Worm (Caenorhabditis elegans) whole organism, young adult: ENCODE data around the gene srj-37.

ENCODE experiments used
- B0019.2 ChIP-seq: fragments of 200-800 bp; sonication (Bioruptor generic); conservative IDR thresholded peaks from 2 replicates; pipeline ENCODE4 v1.3.6; 2022; ENCODE audit warnings: missing genetic modification reagents, missing genetic modification characterization, missing compliant biosample characterization
- B0336.3 ChIP-seq: fragments of 200-800 bp; sonication (Bioruptor generic); IDR thresholded peaks from 2 replicates; pipeline ENCODE4 v1.3.6; 2022; ENCODE audit warnings: missing genetic modification characterization, missing compliant biosample characterization
- C06A6.2 ChIP-seq: fragments of 200-800 bp; sonication (Bioruptor generic); conservative IDR thresholded peaks from 2 replicates; pipeline ENCODE4 v1.3.6; 2022; ENCODE audit warnings: missing genetic modification characterization, missing compliant biosample characterization
- D2030.7 ChIP-seq: fragments of 200-800 bp; sonication (Bioruptor generic); IDR thresholded peaks from 2 replicates; pipeline ENCODE4 v1.3.6; 2022; ENCODE audit warnings: missing genetic modification reagents, missing genetic modification characterization, missing compliant biosample characterization
- F10E7.11 ChIP-seq: sonication (generic microtip); optimal IDR thresholded peaks from 2 replicates; lab custom pipeline; 2017; ENCODE audit warnings: mild to moderate bottlenecking, missing genetic modification characterization, moderate library complexity, missing compliant biosample characterization
- F33H1.4 ChIP-seq: fragments of 200-800 bp; sonication (Bioruptor generic); IDR thresholded peaks from 2 replicates; pipeline ENCODE4 v1.3.6; 2022; ENCODE audit warnings: missing genetic modification reagents, missing genetic modification characterization, missing compliant biosample characterization
- F37B4.10 ChIP-seq: fragments of 200-800 bp; sonication (Bioruptor generic); IDR thresholded peaks from 2 replicates; pipeline ENCODE4 v1.3.6; 2022; ENCODE audit warnings: missing genetic modification characterization, missing compliant biosample characterization
- F52B5.7 ChIP-seq: sonication (generic microtip); optimal IDR thresholded peaks from 2 replicates; lab custom pipeline; 2016; ENCODE audit warnings: mild to moderate bottlenecking, missing genetic modification characterization, missing compliant biosample characterization
- K11D2.4 ChIP-seq: fragments of 200-800 bp; sonication (Bioruptor generic); IDR thresholded peaks from 2 replicates; pipeline ENCODE4 v1.3.6; 2022; ENCODE audit warnings: missing genetic modification reagents, missing genetic modification characterization, missing compliant biosample characterization
- K12H6.12 ChIP-seq: fragments of 200-800 bp; sonication (Bioruptor generic); optimal IDR thresholded peaks from 2 replicates; lab custom pipeline; 2018; ENCODE audit warnings: mild to moderate bottlenecking, missing genetic modification characterization, missing compliant biosample characterization
- T26A5.8 ChIP-seq: sonication (generic microtip); optimal IDR thresholded peaks from 2 replicates; lab custom pipeline; 2016; ENCODE audit warnings: missing genetic modification characterization, missing compliant biosample characterization
- Y53G8AR.9 ChIP-seq: fragments of 200-800 bp; sonication (Bioruptor generic); conservative IDR thresholded peaks from 2 replicates; pipeline ENCODE4 v1.3.6; 2022; ENCODE audit warnings: missing genetic modification reagents, missing genetic modification characterization, missing compliant biosample characterization
- aptf-3 ChIP-seq: fragments of 200-800 bp; sonication (Bioruptor generic); IDR thresholded peaks from 2 replicates; pipeline ENCODE4 v1.3.6; 2022; ENCODE audit warnings: missing genetic modification characterization, missing compliant biosample characterization
- attf-5 ChIP-seq: fragments of 200-800 bp; sonication (Bioruptor generic); optimal IDR thresholded peaks from 2 replicates; lab custom pipeline; 2018; ENCODE audit warnings: mild to moderate bottlenecking, missing genetic modification characterization, missing compliant biosample characterization
- attf-6 ChIP-seq: fragments of 200-800 bp; sonication (Bioruptor generic); IDR thresholded peaks from 2 replicates; pipeline ENCODE4 v1.3.6; 2022; ENCODE audit warnings: missing genetic modification reagents, missing genetic modification characterization, missing compliant biosample characterization
- cebp-2 ChIP-seq: fragments of 200-800 bp; sonication (Bioruptor generic); IDR thresholded peaks from 2 replicates; pipeline ENCODE4 v1.3.6; 2022; ENCODE audit warnings: missing genetic modification characterization, missing compliant biosample characterization
- ceh-27 ChIP-seq: fragments of 200-800 bp; sonication (Bioruptor generic); optimal IDR thresholded peaks from 2 replicates; lab custom pipeline; 2018; ENCODE audit warnings: mild to moderate bottlenecking, missing genetic modification characterization, moderate library complexity, missing compliant biosample characterization
- ceh-40 ChIP-seq: fragments of 200-800 bp; sonication (Bioruptor generic); IDR thresholded peaks from 2 replicates; pipeline ENCODE4 v1.3.6; 2022; ENCODE audit warnings: missing genetic modification characterization, missing compliant biosample characterization
- efl-1 ChIP-seq: fragments of 150-350 bp; optimal IDR thresholded peaks from 2 replicates; lab custom pipeline; 2014; ENCODE audit warnings: missing biosample characterization, missing genetic modification reagents, missing genetic modification characterization
- egl-44 ChIP-seq: fragments of 200-800 bp; sonication (Bioruptor generic); IDR thresholded peaks from 2 replicates; pipeline ENCODE4 v1.3.6; 2022; ENCODE audit warnings: missing genetic modification reagents, missing genetic modification characterization, missing compliant biosample characterization
- ekl-4 ChIP-seq: fragments of 200-800 bp; sonication (Bioruptor generic); IDR thresholded peaks from 2 replicates; pipeline ENCODE4 v1.3.6; 2022; ENCODE audit warnings: missing genetic modification reagents, missing genetic modification characterization, missing compliant biosample characterization
- him-1 ChIP-seq: sonication (generic microtip); optimal IDR thresholded peaks from 2 replicates; lab custom pipeline; 2016; ENCODE audit warnings: missing genotype, missing genetic modification reagents, missing genetic modification characterization, missing compliant biosample characterization
- hlh-26 ChIP-seq: fragments of 200-800 bp; sonication (Bioruptor generic); conservative IDR thresholded peaks from 2 replicates; pipeline ENCODE4 v1.3.6; 2022; ENCODE audit warnings: missing genetic modification reagents, missing genetic modification characterization, missing compliant biosample characterization
- hmg-1.2 ChIP-seq: fragments of 200-800 bp; sonication (Bioruptor generic); IDR thresholded peaks from 2 replicates; pipeline ENCODE4 v1.3.6; 2022; ENCODE audit warnings: missing genetic modification reagents, missing genetic modification characterization, missing compliant biosample characterization
- hsf-1 ChIP-seq: fragments of 200-800 bp; sonication (Bioruptor generic); IDR thresholded peaks from 2 replicates; pipeline ENCODE4 v1.3.6; 2022; ENCODE audit warnings: missing genetic modification reagents, missing genetic modification characterization, missing compliant biosample characterization
- lsl-1 ChIP-seq: fragments of 200-800 bp; sonication (Bioruptor generic); optimal IDR thresholded peaks from 2 replicates; lab custom pipeline; 2018; ENCODE audit warnings: mild to moderate bottlenecking, missing genetic modification characterization, moderate library complexity, missing compliant biosample characterization
- lsy-27 ChIP-seq: sonication (generic microtip); optimal IDR thresholded peaks from 2 replicates; lab custom pipeline; 2017; ENCODE audit warnings: missing genetic modification characterization, mild to moderate bottlenecking, missing compliant biosample characterization, antibody characterized with exemption, missing genotype, borderline replicate concordance; ENCODE audit not compliant: insufficient read depth
- madf-10 ChIP-seq: sonication (generic microtip); optimal IDR thresholded peaks from 2 replicates; lab custom pipeline; 2016; ENCODE audit warnings: mild to moderate bottlenecking, missing genetic modification characterization, missing compliant biosample characterization
- madf-6 ChIP-seq: fragments of 200-800 bp; sonication (Bioruptor generic); IDR thresholded peaks from 2 replicates; pipeline ENCODE4 v1.3.6; 2022; ENCODE audit warnings: missing genetic modification reagents, missing genetic modification characterization, missing compliant biosample characterization
- mcd-1 ChIP-seq: fragments of 200-800 bp; sonication (Bioruptor generic); IDR thresholded peaks from 2 replicates; pipeline ENCODE4 v1.3.6; 2022; ENCODE audit warnings: missing genetic modification reagents, missing genetic modification characterization, missing compliant biosample characterization
- mel-28 ChIP-seq: sonication (generic microtip); optimal IDR thresholded peaks from 2 replicates; lab custom pipeline; 2016; ENCODE audit warnings: borderline replicate concordance, mild to moderate bottlenecking, missing genetic modification characterization, missing compliant biosample characterization
- nfya-1 ChIP-seq: sonication (generic microtip); optimal IDR thresholded peaks from 2 replicates; lab custom pipeline; 2017; ENCODE audit warnings: antibody characterized with exemption, missing compliant biosample characterization, missing genetic modification characterization, borderline replicate concordance; ENCODE audit not compliant: insufficient read depth
- nfyb-1 ChIP-seq: fragments of 200-800 bp; sonication (Bioruptor generic); IDR thresholded peaks from 2 replicates; pipeline ENCODE4 v1.3.6; 2022; ENCODE audit warnings: missing genetic modification reagents, missing genetic modification characterization, missing compliant biosample characterization
- nhr-120 ChIP-seq: fragments of 200-800 bp; sonication (Bioruptor generic); IDR thresholded peaks from 2 replicates; pipeline ENCODE4 v1.3.6; 2022; ENCODE audit warnings: missing genetic modification characterization, missing compliant biosample characterization
- nhr-179 ChIP-seq: sonication (generic microtip); optimal IDR thresholded peaks from 2 replicates; lab custom pipeline; 2016; ENCODE audit warnings: mild to moderate bottlenecking, missing genetic modification characterization, missing compliant biosample characterization
- somi-1 ChIP-seq: fragments of 200-800 bp; sonication (Bioruptor generic); optimal IDR thresholded peaks from 2 replicates; lab custom pipeline; 2018; ENCODE audit warnings: mild to moderate bottlenecking, missing genetic modification characterization, missing compliant biosample characterization
- zfh-2 ChIP-seq: fragments of 200-800 bp; sonication (Bioruptor generic); conservative IDR thresholded peaks from 2 replicates; pipeline ENCODE4 v1.3.6; 2022; ENCODE audit warnings: missing genetic modification reagents, missing genetic modification characterization, missing compliant biosample characterization
- zim-3 ChIP-seq: sonication (generic microtip); optimal IDR thresholded peaks from 2 replicates; lab custom pipeline; 2017; ENCODE audit warnings: mild to moderate bottlenecking, missing genetic modification characterization, moderate library complexity, missing compliant biosample characterization
- ztf-18 ChIP-seq: sonication (generic microtip); optimal IDR thresholded peaks from 2 replicates; lab custom pipeline; 2016; ENCODE audit warnings: missing genotype, mild to moderate bottlenecking, missing genetic modification characterization, missing compliant biosample characterization
- ztf-25 ChIP-seq: fragments of 200-800 bp; sonication (Bioruptor generic); IDR thresholded peaks from 2 replicates; pipeline ENCODE4 v1.3.6; 2022; ENCODE audit warnings: missing genetic modification reagents, missing genetic modification characterization, missing compliant biosample characterization
- ztf-3 ChIP-seq: fragments of 200-800 bp; sonication (Bioruptor generic); optimal IDR thresholded peaks from 2 replicates; lab custom pipeline; 2018; ENCODE audit warnings: mild to moderate bottlenecking, missing genetic modification characterization, missing compliant biosample characterization

The srj-37 gene

DNA sequence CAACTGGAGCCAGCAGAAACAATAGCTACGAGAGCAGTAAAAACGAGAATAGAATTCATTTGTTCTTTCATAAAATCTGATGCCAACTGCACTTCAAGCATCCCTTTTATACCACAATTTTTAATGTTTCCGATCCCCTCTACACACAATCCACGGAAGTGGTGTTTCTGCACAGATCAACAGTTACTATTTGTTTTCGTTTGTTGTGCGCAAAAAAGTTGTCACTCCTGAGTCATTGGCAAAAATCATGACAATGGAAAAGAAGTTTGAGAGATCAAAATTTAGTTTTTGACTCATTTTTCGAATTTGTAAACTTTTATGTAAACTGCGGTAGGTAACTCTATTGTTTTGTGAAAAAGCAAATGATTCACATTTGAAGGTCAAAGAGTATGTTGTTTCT is 34.3 kb upstream of the srj-37 start, which contains the start of gene srlf-37:
Gene srlf-37, minus strand, starts transcription at position 101 of the 400 bp plus-strand sequence.
- no peak for TF ChIP-seq D2030.7 (GFP tag; lab: Robert Waterston, UW)
- TF ChIP-seq K12H6.12, result no peak
- no peak for TF ChIP-seq madf-6 (GFP tag; lab: Robert Waterston, UW)
- TF ChIP-seq nhr-179 (tag; lab: Kevin White, UChicago), result no peak
- no peak for TF ChIP-seq efl-1 (GFP tag; lab: Kevin White, UChicago)
- no peak for TF ChIP-seq F37B4.10 (GFP tag; lab: Robert Waterston, UW)
- no peak for TF ChIP-seq ceh-27 (GFP tag; lab: Kevin White, UChicago)
- no peak for TF ChIP-seq B0019.2 (GFP tag; lab: Robert Waterston, UW)
- no peak for TF ChIP-seq zim-3 (tag; lab: Kevin White, UChicago)
- TF ChIP-seq hlh-26 (GFP tag; lab: Robert Waterston, UW), result no peak
- TF ChIP-seq ztf-3 (GFP tag; lab: Kevin White, UChicago), result no peak
- TF ChIP-seq ztf-18 (tag; lab: Kevin White, UChicago), result no peak
- TF ChIP-seq C06A6.2 (GFP tag; lab: Robert Waterston, UW), result no peak
- TF ChIP-seq mcd-1 (GFP tag; lab: Robert Waterston, UW), result no peak
- no peak for TF ChIP-seq hsf-1 (GFP tag; lab: Robert Waterston, UW)
- no peak for TF ChIP-seq K11D2.4 (GFP tag; lab: Robert Waterston, UW)
- TF ChIP-seq zfh-2 (GFP tag; lab: Robert Waterston, UW), result no peak
- TF ChIP-seq ceh-40, result no peak
- no peak for TF ChIP-seq lsy-27 (tag; lab: Kevin White, UChicago)

DNA sequence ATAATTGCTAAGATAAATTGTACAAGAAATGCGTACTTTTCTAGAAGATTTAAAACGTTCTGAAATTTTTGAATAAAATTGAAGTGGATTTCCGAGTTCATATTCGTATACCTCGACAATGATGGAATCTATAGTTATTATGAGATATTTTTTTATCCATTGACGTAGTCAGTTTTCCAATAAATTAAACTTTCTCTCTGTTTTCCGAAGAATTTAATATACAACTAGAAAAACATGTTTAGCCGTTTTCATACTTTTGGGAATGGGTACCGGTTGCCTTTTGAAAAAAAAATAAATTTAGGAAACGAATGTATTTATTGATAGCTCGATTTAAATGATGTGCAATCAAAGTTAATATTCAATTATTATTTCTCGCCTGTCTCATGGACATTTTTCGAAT is 29.6 kb upstream of the srj-37 start, which contains the start of gene srw-109:
Gene srw-109, minus strand, starts transcription at position 101 of the 400 bp plus-strand sequence.
- TF ChIP-seq aptf-3 (GFP tag; lab: Robert Waterston, UW), result no peak

- no peak for TF ChIP-seq cebp-2
- TF ChIP-seq ekl-4 (GFP tag; lab: Robert Waterston, UW), result no peak
- no peak for TF ChIP-seq somi-1
- TF ChIP-seq attf-5 (GFP tag; lab: Kevin White, UChicago), result no peak
- no peak for TF ChIP-seq egl-44 (GFP tag; lab: Robert Waterston, UW)
- no peak for TF ChIP-seq F10E7.11 (tag; lab: Kevin White, UChicago)
- no peak for TF ChIP-seq nfyb-1 (GFP tag; lab: Robert Waterston, UW)
- TF ChIP-seq F52B5.7 (tag; lab: Kevin White, UChicago), result no peak
- no peak for TF ChIP-seq ztf-25 (GFP tag; lab: Robert Waterston, UW)
- TF ChIP-seq ztf-3 (GFP tag; lab: Kevin White, UChicago), result no peak
- no peak for TF ChIP-seq madf-10 (tag; lab: Kevin White, UChicago)
- TF ChIP-seq hmg-1.2 (GFP tag; lab: Robert Waterston, UW), result no peak
Measured at ce11 chrV:609671-610070, 28.8 kb upstream of the srj-37 start, which contains the start of gene srlf-36. srlf-36 (minus strand) TSS chrV:609771.

DNA sequence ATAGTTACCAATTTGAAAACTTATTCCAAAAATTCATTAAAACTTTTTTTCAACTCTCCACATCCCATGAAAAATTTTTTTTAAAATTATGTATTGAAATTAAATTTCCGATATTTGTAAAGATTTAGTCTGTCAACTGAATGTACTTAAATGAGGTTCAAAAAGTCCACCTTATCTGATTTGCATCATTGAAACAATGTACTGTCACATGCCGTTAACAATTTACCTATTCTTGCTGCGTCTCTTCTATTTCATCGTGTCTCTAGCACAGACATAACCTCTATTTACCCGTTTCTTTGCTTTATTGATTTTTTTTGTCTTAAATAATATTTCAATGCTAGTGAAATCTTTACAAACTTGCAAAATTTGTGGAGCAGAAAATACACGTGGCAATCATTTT is 28.2 kb upstream of the srj-37 start, which contains the start of gene nhr-90:
Gene nhr-90, plus strand, starts transcription at position 296 of the 400 bp plus-strand sequence.
- TF ChIP-seq efl-1 (GFP tag; lab: Kevin White, UChicago) (no peak), nhr-120 (GFP tag; lab: Robert Waterston, UW) (no peak), him-1 (tag; lab: Kevin White, UChicago) (no peak), B0336.3 (GFP tag; lab: Robert Waterston, UW) (no peak), attf-6 (GFP tag; lab: Robert Waterston, UW) (no peak), nfya-1 (tag; lab: Kevin White, UChicago) (no peak), lsl-1 (no peak), mel-28 (tag; lab: Kevin White, UChicago) (no peak), T26A5.8 (tag; lab: Kevin White, UChicago) (no peak), Y53G8AR.9 (GFP tag; lab: Robert Waterston, UW) (no peak), F33H1.4 (GFP tag; lab: Robert Waterston, UW) (no peak)
